Worm (Caenorhabditis elegans): ENCODE measurements around the gene C33B4.4.

The C33B4.4 gene

ce11 chrII:11333846-11334638 is 49.2 kb downstream of the C33B4.4 start:
- no peak for TF ChIP-seq M03D4.4 (tag; optimal IDR thresholded peaks at IDR 0.05)

ce11 chrII:11333375-11333774 is 49.9 kb downstream of the C33B4.4 start:
- TF ChIP-seq elt-3 (tag; optimal IDR thresholded peaks at IDR 0.05) (no peak), elt-1 (tag; optimal IDR thresholded peaks at IDR 0.05; ENCODE audit: borderline replicate concordance, insufficient read depth) (no peak), ces-1 (GFP tag; optimal IDR thresholded peaks at IDR 0.05) (peak; percentile 38), M03D4.4 (tag; optimal IDR thresholded peaks at IDR 0.05) (no peak), sptf-1 (tag; optimal IDR thresholded peaks at IDR 0.05) (no peak), tbx-8 (GFP tag; optimal IDR thresholded peaks at IDR 0.05) (no peak), ztf-11 (tag; optimal IDR thresholded peaks at IDR 0.05) (no peak), flh-1 (GFP tag; optimal IDR thresholded peaks at IDR 0.05) (no peak), snpc-4 (tag; optimal IDR thresholded peaks at IDR 0.05) (no peak)

- TF ChIP-seq ces-1 (GFP tag; optimal IDR thresholded peaks at IDR 0.05), result peak; percentile 38
- no peak for TF ChIP-seq nhr-2 (tag; optimal IDR thresholded peaks at IDR 0.05)
Observed at ce11 chrII:11329021-11329479, 54.2 kb downstream of the C33B4.4 start, which contains the start of gene tag-180. Gene tag-180, minus strand, starts transcription at chrII:11329429.

Data from whole organism, mixed stage, embryonic.